Worm (Caenorhabditis elegans) whole organism, L4 larva: Measurements from ENCODE around the gene srbc-2.

Experiments used
- F26F4.8 ChIP-seq: fragments of 200-800 bp; sonication (Bioruptor generic); conservative IDR thresholded peaks from 2 replicates; pipeline ENCODE4 v1.3.6; 2022; ENCODE audit warnings: missing genetic modification characterization, missing compliant biosample characterization
- R02D3.7 ChIP-seq: fragments of 150-350 bp; sonication (generic microtip); optimal IDR thresholded peaks from 3 replicates; lab custom pipeline; 2014; ENCODE audit warnings: missing biosample characterization, missing genetic modification characterization
- T20F7.1 ChIP-seq: fragments of 200-800 bp; sonication (Bioruptor generic); optimal IDR thresholded peaks from 2 replicates; lab custom pipeline; 2018; ENCODE audit warnings: mild to moderate bottlenecking, missing genetic modification characterization, missing compliant biosample characterization
- T26A8.4 ChIP-seq: fragments of 200-800 bp; sonication (Bioruptor generic); IDR thresholded peaks from 2 replicates; pipeline ENCODE4 v1.3.6; 2022; ENCODE audit warnings: missing genetic modification characterization, missing compliant biosample characterization
- Y48G9A.11 ChIP-seq: fragments of 200-800 bp; sonication (Bioruptor generic); IDR thresholded peaks from 2 replicates; pipeline ENCODE4 v1.3.6; 2022; ENCODE audit warnings: missing genetic modification reagents, missing genetic modification characterization, missing compliant biosample characterization
- ZK337.2 ChIP-seq: fragments of 200-800 bp; sonication (Bioruptor generic); IDR thresholded peaks from 2 replicates; pipeline ENCODE4 v1.3.6; 2022; ENCODE audit warnings: missing genetic modification reagents, missing genetic modification characterization, missing compliant biosample characterization
- aly-2 ChIP-seq: sonication (generic microtip); optimal IDR thresholded peaks from 2 replicates; lab custom pipeline; 2018; ENCODE audit warnings: missing biosample characterization, missing genetic modification characterization
- ama-1 ChIP-seq: fragments of 150-350 bp; optimal IDR thresholded peaks from 2 replicates; lab custom pipeline; 2014; ENCODE audit warnings: inconsistent platforms, mixed read lengths
- ceh-20 ChIP-seq: fragments of 200-800 bp; sonication (Bioruptor generic); IDR thresholded peaks from 2 replicates; pipeline ENCODE4 v1.3.6; 2022; ENCODE audit warnings: missing genetic modification reagents, missing genetic modification characterization, missing compliant biosample characterization
- ceh-32 ChIP-seq: sonication (generic microtip); optimal IDR thresholded peaks from 2 replicates; lab custom pipeline; 2016; ENCODE audit warnings: mild to moderate bottlenecking, missing genetic modification characterization, missing compliant biosample characterization; ENCODE audit not compliant: poor library complexity
- ceh-44 ChIP-seq: fragments of 200-800 bp; sonication (Bioruptor generic); IDR thresholded peaks from 2 replicates; pipeline ENCODE4 v1.3.6; 2022; ENCODE audit warnings: missing genetic modification reagents, missing genetic modification characterization, missing compliant biosample characterization
- ceh-62 ChIP-seq: sonication (generic microtip); optimal IDR thresholded peaks from 2 replicates; lab custom pipeline; 2017; ENCODE audit warnings: missing biosample characterization, missing genetic modification characterization
- cey-2 ChIP-seq: sonication (generic microtip); optimal IDR thresholded peaks from 3 replicates; lab custom pipeline; 2017; ENCODE audit warnings: missing genetic modification characterization, mild to moderate bottlenecking, missing compliant biosample characterization, antibody characterized with exemption, borderline replicate concordance; ENCODE audit not compliant: insufficient read depth
- daf-19 ChIP-seq: fragments of 200-800 bp; sonication (Bioruptor generic); conservative IDR thresholded peaks from 2 replicates; pipeline ENCODE4 v1.3.6; 2022; ENCODE audit warnings: missing genetic modification characterization, missing compliant biosample characterization
- dmd-9 ChIP-seq: fragments of 200-800 bp; sonication (Bioruptor generic); IDR thresholded peaks from 2 replicates; pipeline ENCODE4 v1.3.6; 2022; ENCODE audit warnings: missing genetic modification reagents, missing genetic modification characterization, missing compliant biosample characterization
- dpl-1 ChIP-seq: fragments of 150-350 bp; optimal IDR thresholded peaks from 2 replicates; lab custom pipeline; 2014; ENCODE audit warnings: missing biosample characterization, missing genetic modification reagents, missing genetic modification characterization
- dve-1 ChIP-seq: sonication (generic microtip); optimal IDR thresholded peaks from 2 replicates; lab custom pipeline; 2017; ENCODE audit warnings: antibody characterized with exemption, mild to moderate bottlenecking, missing genetic modification characterization, missing compliant biosample characterization; ENCODE audit not compliant: insufficient read depth
- egl-27 ChIP-seq: sonication (generic microtip); optimal IDR thresholded peaks from 3 replicates; lab custom pipeline; 2017; ENCODE audit warnings: missing biosample characterization, missing genetic modification reagents, missing genetic modification characterization
- egl-43 ChIP-seq: fragments of 200-800 bp; sonication (Bioruptor generic); IDR thresholded peaks from 2 replicates; pipeline ENCODE4 v1.3.6; 2022; ENCODE audit warnings: missing genetic modification reagents, missing genetic modification characterization, missing compliant biosample characterization
- gei-8 ChIP-seq: fragments of 200-800 bp; sonication (Bioruptor generic); optimal IDR thresholded peaks from 2 replicates; lab custom pipeline; 2018; ENCODE audit warnings: mild to moderate bottlenecking, missing genetic modification characterization, missing compliant biosample characterization
- hif-1 ChIP-seq, 2 experiments: sonication (generic microtip); optimal IDR thresholded peaks; 2 replicates each; lab custom pipeline; 2016 to 2017; ENCODE audit warnings: missing compliant biosample characterization in 2 of 2, missing genetic modification characterization in 2 of 2, missing genetic modification reagents in 2 of 2, missing genotype in 2 of 2, mild to moderate bottlenecking in 1 of 2
- jun-1 ChIP-seq: fragments of 150-350 bp; optimal IDR thresholded peaks from 2 replicates; lab custom pipeline; 2014; ENCODE audit warnings: missing biosample characterization, missing genetic modification reagents, missing genetic modification characterization
- lin-1 ChIP-seq: fragments of 200-800 bp; sonication (Bioruptor generic); IDR thresholded peaks from 2 replicates; pipeline ENCODE4 v1.3.6; 2022; ENCODE audit warnings: missing genetic modification reagents, missing genetic modification characterization, missing compliant biosample characterization
- lin-15B ChIP-seq: fragments of 150-350 bp; sonication (generic microtip); optimal IDR thresholded peaks from 3 replicates; lab custom pipeline; 2014; ENCODE audit warnings: missing biosample characterization, missing genetic modification characterization
- lin-38 ChIP-seq: fragments of 200-800 bp; sonication (Bioruptor generic); IDR thresholded peaks from 2 replicates; pipeline ENCODE4 v1.3.6; 2022; ENCODE audit warnings: missing genetic modification reagents, missing genetic modification characterization, missing compliant biosample characterization
- lir-3 ChIP-seq: sonication (generic microtip); optimal IDR thresholded peaks from 2 replicates; lab custom pipeline; 2016; ENCODE audit warnings: mild to moderate bottlenecking, missing genetic modification characterization, missing compliant biosample characterization
- madf-9 ChIP-seq: fragments of 200-800 bp; sonication (Bioruptor generic); conservative IDR thresholded peaks from 2 replicates; pipeline ENCODE4 v1.3.6; 2022; ENCODE audit warnings: missing genetic modification reagents, missing genetic modification characterization, missing compliant biosample characterization
- mdl-1 ChIP-seq, 2 experiments: fragments of 150-350 bp in 1 of 2; sonication (generic microtip) in 1 of 2; optimal IDR thresholded peaks; 2 replicates each; lab custom pipeline; 2014 to 2017; ENCODE audit warnings: missing biosample characterization in 2 of 2, missing genetic modification characterization in 2 of 2
- mes-2 ChIP-seq: sonication (generic microtip); optimal IDR thresholded peaks from 2 replicates; lab custom pipeline; 2016; ENCODE audit warnings: missing genotype, mild to moderate bottlenecking, missing genetic modification characterization, missing compliant biosample characterization; ENCODE audit not compliant: poor library complexity, severe bottlenecking
- nhr-10 ChIP-seq: fragments of 150-350 bp; optimal IDR thresholded peaks from 2 replicates; lab custom pipeline; 2014; ENCODE audit warnings: missing biosample characterization, missing genetic modification characterization
- nhr-237 ChIP-seq: sonication (generic microtip); optimal IDR thresholded peaks from 2 replicates; lab custom pipeline; 2017; ENCODE audit warnings: missing biosample characterization, missing genetic modification characterization
- nhr-28 ChIP-seq: fragments of 150-350 bp; optimal IDR thresholded peaks from 2 replicates; lab custom pipeline; 2014; ENCODE audit warnings: missing biosample characterization, missing genetic modification characterization
- nhr-77 ChIP-seq: fragments of 150-350 bp; optimal IDR thresholded peaks from 2 replicates; lab custom pipeline; 2014; ENCODE audit warnings: missing biosample characterization, missing genetic modification characterization
- rbr-2 ChIP-seq: sonication (generic microtip); optimal IDR thresholded peaks from 2 replicates; lab custom pipeline; 2016; ENCODE audit warnings: missing genotype, missing genetic modification characterization, missing compliant biosample characterization
- skn-1 ChIP-seq: fragments of 150-350 bp; optimal IDR thresholded peaks from 2 replicates; lab custom pipeline; 2014; ENCODE audit warnings: missing biosample characterization, missing genetic modification characterization
- snpc-4 ChIP-seq: fragments of 150-350 bp; optimal IDR thresholded peaks from 2 replicates; lab custom pipeline; 2014; ENCODE audit warnings: missing biosample characterization, missing genetic modification characterization
- spr-1 ChIP-seq: sonication (generic microtip); optimal IDR thresholded peaks from 2 replicates; lab custom pipeline; 2016; ENCODE audit warnings: mild to moderate bottlenecking, missing genetic modification characterization, missing compliant biosample characterization
- spr-3 ChIP-seq: fragments of 200-800 bp; sonication (Bioruptor generic); optimal IDR thresholded peaks from 2 replicates; lab custom pipeline; 2018; ENCODE audit warnings: mild to moderate bottlenecking, missing genetic modification characterization, missing compliant biosample characterization
- tag-97 ChIP-seq: fragments of 200-800 bp; sonication (Bioruptor generic); IDR thresholded peaks from 2 replicates; pipeline ENCODE4 v1.3.6; 2022; ENCODE audit warnings: missing genetic modification characterization, missing compliant biosample characterization
- unc-39 ChIP-seq: sonication (generic microtip); optimal IDR thresholded peaks from 2 replicates; lab custom pipeline; 2017; ENCODE audit warnings: missing biosample characterization, missing genetic modification characterization
- unc-62 ChIP-seq, 3 experiments: fragments of 150-350 bp in 1 of 3; sonication (generic microtip); optimal IDR thresholded peaks in 2 of 3; peaks in 1 of 3; 1 replicate in 1 of 3; 2 replicates in 2 of 3; lab custom pipeline; 2014 to 2017; ENCODE audit warnings: missing biosample characterization in 3 of 3, missing genetic modification characterization in 3 of 3, missing genetic modification reagents in 3 of 3, missing genotype in 1 of 3
- zag-1 ChIP-seq: fragments of 150-350 bp; optimal IDR thresholded peaks from 2 replicates; lab custom pipeline; 2014; ENCODE audit warnings: missing biosample characterization, missing genetic modification characterization

The srbc-2 gene

DNA sequence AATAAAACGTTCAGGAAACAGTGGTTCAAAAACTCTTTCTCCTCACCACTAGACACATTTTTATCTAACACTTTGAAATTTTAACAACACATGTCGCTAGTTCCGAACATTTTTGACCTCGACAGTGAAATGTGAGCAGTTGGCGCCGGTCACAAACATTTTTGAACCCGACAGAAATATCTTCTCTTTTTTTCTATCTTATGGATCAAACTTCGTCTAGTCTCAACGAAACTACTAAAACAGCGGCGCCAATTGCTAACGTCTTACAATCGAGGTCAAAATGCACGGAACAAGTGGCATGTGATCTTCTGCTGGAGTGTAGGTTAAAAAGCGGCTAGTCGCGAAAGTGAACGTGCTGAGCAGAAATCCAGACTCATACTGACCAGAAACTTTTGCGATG is 32.9 kb downstream of the srbc-2 start (continued):
- TF ChIP-seq ceh-44 (no peak), cey-2 (tag; lab: Kevin White, UChicago) (no peak), spr-3 (GFP tag; lab: Kevin White, UChicago) (no peak), ceh-62 (no peak), nhr-237 (no peak), ceh-32 (tag; lab: Kevin White, UChicago) (no peak), snpc-4 (tag; lab: Kevin White, UChicago) (no peak), egl-43 (no peak), unc-62 (GFP tag; optimal IDR thresholded peaks at IDR 0.05 in 1 of 2; lab: Kevin White, UChicago) (peak in 1 of 2 experiments; percentile 88), unc-62 (tag; optimal IDR thresholded peaks at IDR 0.05; lab: Kevin White, UChicago) (no peak), ZK337.2 (GFP tag; lab: Robert Waterston, UW) (no peak), unc-39 (tag; lab: Kevin White, UChicago) (no peak), egl-27 (tag; lab: Kevin White, UChicago) (no peak), aly-2 (tag; lab: Kevin White, UChicago) (no peak), spr-1 (tag; lab: Kevin White, UChicago) (no peak), lin-1 (GFP tag; lab: Robert Waterston, UW) (no peak; the same call in 1 of the 2 replicates), gei-8 (GFP tag; lab: Kevin White, UChicago) (no peak), skn-1 (tag; lab: Kevin White, UChicago) (no peak), nhr-28 (no peak), Y48G9A.11 (no peak)

DNA sequence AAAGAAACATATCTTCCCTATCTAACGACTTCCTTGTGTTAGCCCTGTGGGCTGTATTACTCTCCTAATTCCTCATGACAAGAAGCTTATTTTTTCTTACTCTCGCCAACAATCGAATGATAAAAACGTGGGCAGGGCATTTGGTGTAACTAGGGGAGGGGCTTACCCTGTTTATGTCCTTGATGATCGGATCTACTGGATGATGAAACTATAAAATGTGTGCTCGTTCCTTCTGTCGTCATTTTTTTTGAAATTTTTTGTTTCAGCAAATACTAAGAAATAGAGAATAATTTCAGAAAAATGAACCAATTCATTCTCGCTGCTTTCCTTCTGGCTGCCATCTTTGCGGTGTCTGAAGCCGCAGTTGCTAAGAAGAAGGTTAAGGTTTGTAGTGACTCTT is 34.4 kb downstream of the srbc-2 start, which contains the start of gene C17B7.3:
Gene C17B7.3, plus strand, starts transcription at position 301 of the 400 bp plus-strand sequence.
- TF ChIP-seq unc-62 (GFP tag; optimal IDR thresholded peaks at IDR 0.05 in 1 of 2; lab: Kevin White, UChicago) (no peak), unc-62 (tag; optimal IDR thresholded peaks at IDR 0.05; lab: Kevin White, UChicago) (no peak), dpl-1 (GFP tag; lab: Kevin White, UChicago) (no peak), daf-19 (GFP tag; lab: Robert Waterston, UW) (no peak), jun-1 (no peak), tag-97 (no peak), hif-1 (tag; optimal IDR thresholded peaks at IDR 0.05; lab: Kevin White, UChicago) (no peak), dve-1 (no peak)
- TF ChIP-seq, all 104 proteins: peak for 0

DNA sequence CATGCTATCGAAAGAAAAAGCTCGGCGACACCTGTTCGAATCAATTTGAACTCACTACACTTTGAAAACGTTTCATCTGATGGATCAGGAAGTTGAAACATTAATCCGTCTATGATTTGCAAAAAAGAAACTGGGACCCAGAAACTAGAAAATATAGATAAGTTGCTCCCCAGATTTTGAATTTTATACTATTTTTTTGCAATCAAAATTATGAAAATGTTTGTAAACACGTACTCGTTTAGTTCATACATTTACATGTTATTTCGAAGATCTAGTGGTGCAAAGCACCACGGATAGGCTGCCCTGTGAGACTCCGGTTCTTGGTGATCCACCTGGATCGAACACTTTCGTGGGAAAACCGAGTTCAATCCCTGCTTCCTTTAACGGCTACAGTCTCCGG is 35.0 kb downstream of the srbc-2 start, which contains the start of gene C17B7.10:
Gene C17B7.10, minus strand, starts transcription at position 101 of the 400 bp plus-strand sequence.
- TF ChIP-seq mes-2 (tag; lab: Kevin White, UChicago) (no peak), R02D3.7 (tag; lab: Kevin White, UChicago) (no peak)
- TF ChIP-seq, all 104 proteins: peak for 0

DNA sequence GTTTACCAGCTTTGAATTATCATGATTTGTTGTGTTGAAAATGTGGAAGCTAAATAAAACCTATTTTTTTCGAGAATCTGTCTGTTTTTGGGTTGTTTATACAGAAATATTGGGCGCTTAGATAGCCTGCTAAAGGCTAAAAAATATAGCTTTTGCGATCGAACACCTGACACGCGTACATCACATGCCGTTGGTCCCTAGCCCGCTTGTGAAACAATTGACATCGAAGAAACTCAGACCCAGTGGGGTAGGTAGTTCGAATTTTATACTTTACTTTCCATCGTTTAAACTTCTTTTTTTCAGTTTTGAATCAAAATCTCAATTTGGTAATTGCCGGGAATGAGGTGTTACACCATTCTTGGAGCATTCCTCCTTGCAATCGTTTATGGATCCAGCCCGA is 37.9 kb downstream of the srbc-2 start, which contains the start of gene C17B7.4:
Gene C17B7.4, plus strand, starts transcription at position 301 of the 400 bp plus-strand sequence.
- TF ChIP-seq cey-2 (tag; lab: Kevin White, UChicago) = no peak
- no peak for TF ChIP-seq lin-15B (tag; lab: Kevin White, UChicago)
- TF ChIP-seq lin-38 = no peak
- TF ChIP-seq F26F4.8 (GFP tag; lab: Robert Waterston, UW) = no peak
- TF ChIP-seq T26A8.4 (GFP tag; lab: Robert Waterston, UW) = no peak
- TF ChIP-seq madf-9 (GFP tag; lab: Robert Waterston, UW) = no peak
- TF ChIP-seq dmd-9 (GFP tag; lab: Robert Waterston, UW) = no peak
- no peak for TF ChIP-seq ceh-20 (GFP tag; lab: Robert Waterston, UW)
- TF ChIP-seq mdl-1 (tag; optimal IDR thresholded peaks at IDR 0.05; lab: Kevin White, UChicago) = no peak
- TF ChIP-seq zag-1 (tag; lab: Kevin White, UChicago) = no peak
- TF ChIP-seq ama-1 (lab: Kevin White, UChicago) = no peak
- TF ChIP-seq spr-1 (tag; lab: Kevin White, UChicago) = no peak
- no peak for TF ChIP-seq rbr-2 (tag; lab: Kevin White, UChicago)
- no peak for TF ChIP-seq nhr-10 (tag; lab: Kevin White, UChicago)
- no peak for TF ChIP-seq lir-3 (tag; lab: Kevin White, UChicago)
- no peak for TF ChIP-seq nhr-28
- TF ChIP-seq nhr-77 (tag; lab: Kevin White, UChicago) = no peak
- TF ChIP-seq T20F7.1 (GFP tag; lab: Kevin White, UChicago) = no peak
- TF ChIP-seq ceh-32 (tag; lab: Kevin White, UChicago) = no peak
